Worm (Caenorhabditis elegans): Measurements from ENCODE around the gene spcs-3.

DNA sequence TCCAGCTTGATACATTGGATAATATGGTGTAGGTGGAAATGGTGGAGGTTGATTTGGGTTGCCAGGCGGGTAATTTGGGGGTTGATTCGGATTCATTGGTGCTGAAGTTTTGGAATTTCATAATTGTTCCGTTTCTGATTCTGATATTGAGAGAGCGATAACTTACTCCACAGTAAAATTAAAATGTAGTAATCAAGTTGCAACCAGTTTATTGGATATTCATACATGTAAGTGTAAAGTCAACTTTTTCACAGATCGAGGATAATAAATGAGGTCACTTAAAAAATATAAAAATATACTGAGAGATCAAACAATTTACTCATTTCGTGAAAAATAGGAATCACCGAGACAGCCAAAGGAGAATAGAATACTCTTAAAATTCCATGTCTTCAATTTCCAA, 16.9 kb upstream of the spcs-3 start, which contains the start of gene mdt-30:
- TF ChIP-seq ZK546.5 (tag; optimal IDR thresholded peaks at IDR 0.05) (no peak), snpc-4 (tag; optimal IDR thresholded peaks at IDR 0.05) (no peak), nhr-25 (tag; optimal IDR thresholded peaks at IDR 0.05) (no peak), mdl-1 (tag; optimal IDR thresholded peaks at IDR 0.05) (no peak)
